Worm (Caenorhabditis elegans) whole organism, L3 larva: ENCODE measurements around the gene dct-5.

Experiments used
- ceh-82 ChIP-seq: fragments of 150-350 bp; optimal IDR thresholded peaks from 2 replicates; lab custom pipeline; 2014; ENCODE audit warnings: missing biosample characterization, missing genetic modification characterization
- fos-1 ChIP-seq: fragments of 150-350 bp; optimal IDR thresholded peaks from 2 replicates; lab custom pipeline; 2014; ENCODE audit warnings: missing biosample characterization, missing genetic modification characterization
- lin-39 ChIP-seq: fragments of 150-350 bp; optimal IDR thresholded peaks from 2 replicates; lab custom pipeline; 2018; ENCODE audit warnings: missing biosample characterization, missing genetic modification reagents, missing genetic modification characterization
- mdl-1 ChIP-seq: fragments of 150-350 bp; optimal IDR thresholded peaks from 2 replicates; lab custom pipeline; 2014; ENCODE audit warnings: missing biosample characterization, missing genetic modification characterization
- nhr-11 ChIP-seq: fragments of 150-350 bp; optimal IDR thresholded peaks from 2 replicates; lab custom pipeline; 2014; ENCODE audit warnings: missing biosample characterization, missing genetic modification characterization
- nhr-67 ChIP-seq: fragments of 150-350 bp; optimal IDR thresholded peaks from 2 replicates; lab custom pipeline; 2014; ENCODE audit warnings: missing biosample characterization, missing genetic modification characterization
- nhr-76 ChIP-seq: fragments of 150-350 bp; sonication (generic microtip); optimal IDR thresholded peaks from 5 replicates; lab custom pipeline; 2014; ENCODE audit warnings: missing biosample characterization, missing genetic modification characterization
- nhr-77 ChIP-seq: fragments of 150-350 bp; optimal IDR thresholded peaks from 2 replicates; lab custom pipeline; 2014; ENCODE audit warnings: missing biosample characterization, missing genetic modification characterization
- pha-4 ChIP-seq: fragments of 150-350 bp; optimal IDR thresholded peaks from 2 replicates; lab custom pipeline; 2014; ENCODE audit warnings: missing biosample characterization, missing genetic modification reagents, missing genetic modification characterization
- zag-1 ChIP-seq: fragments of 150-350 bp; optimal IDR thresholded peaks from 2 replicates; lab custom pipeline; 2014; ENCODE audit warnings: missing biosample characterization, missing genetic modification characterization
- ztf-11 ChIP-seq: fragments of 150-350 bp; optimal IDR thresholded peaks from 2 replicates; lab custom pipeline; 2014; ENCODE audit warnings: missing biosample characterization, missing genetic modification characterization
- ztf-4 ChIP-seq: fragments of 150-350 bp; optimal IDR thresholded peaks from 2 replicates; lab custom pipeline; 2014; ENCODE audit warnings: missing biosample characterization, missing genetic modification characterization

DNA sequence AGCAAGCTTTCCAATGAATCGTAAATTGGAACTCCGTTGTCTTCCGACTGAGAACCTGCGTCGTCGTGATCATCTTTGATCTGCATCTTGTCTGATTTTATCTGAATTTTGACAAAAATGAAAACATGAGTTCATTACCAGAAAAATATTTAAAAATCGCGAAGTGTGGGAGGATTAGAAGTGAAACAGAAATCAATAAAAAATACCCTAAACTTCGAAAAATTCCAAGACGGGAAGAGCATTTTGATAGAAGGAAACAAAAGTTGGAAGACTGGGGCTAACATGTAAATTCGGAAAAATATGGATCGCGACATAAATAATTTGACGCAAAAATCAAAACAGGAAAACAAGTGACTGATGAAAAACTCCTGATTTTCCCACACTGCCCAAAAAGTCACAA is 11.1 kb downstream of the dct-5 start, which contains the start of gene F07F6.8:
- no peak for TF ChIP-seq nhr-76 (tag; lab: Kevin White, UChicago)
- no peak for TF ChIP-seq lin-39 (tag; lab: Kevin White, UChicago)
- no peak for TF ChIP-seq pha-4 (tag; lab: Kevin White, UChicago)
- no peak for TF ChIP-seq ztf-11
- no peak for TF ChIP-seq zag-1 (tag; lab: Kevin White, UChicago)
- no peak for TF ChIP-seq mdl-1 (tag; lab: Kevin White, UChicago)
- no peak for TF ChIP-seq ztf-4 (tag; lab: Kevin White, UChicago)
- no peak for TF ChIP-seq ceh-82 (tag; lab: Kevin White, UChicago)
- no peak for TF ChIP-seq nhr-67 (tag; lab: Kevin White, UChicago)
- TF ChIP-seq nhr-11 (tag; lab: Kevin White, UChicago) = no peak
- TF ChIP-seq nhr-77 (tag; lab: Kevin White, UChicago) = no peak
- no peak for TF ChIP-seq fos-1 (tag; lab: Kevin White, UChicago)
